Worm (Caenorhabditis elegans): ENCODE results near the gene gst-14.

Gene gst-14

ce11 chrII:13617808-13618207, 1.9 kb upstream of the gst-14 start, which contains the start of gene gst-12:
TSS of gene gst-12 (minus strand) at chrII:13618061.
- TF ChIP-seq ztf-18 (tag; optimal IDR thresholded peaks at IDR 0.05) (no peak), Y79H2A.3 (GFP tag; conservative IDR thresholded peaks at IDR 0.05) (no peak), mcd-1 (GFP tag; IDR thresholded peaks at IDR 0.05) (no peak), chd-7 (tag; optimal IDR thresholded peaks at IDR 0.05) (no peak), F23B12.7 (tag; optimal IDR thresholded peaks at IDR 0.05; ENCODE audit: insufficient read depth) (no peak), nfya-2 (GFP tag; IDR thresholded peaks at IDR 0.05) (no peak), ceh-91 (GFP tag; IDR thresholded peaks at IDR 0.05) (no peak), lsy-27 (tag; optimal IDR thresholded peaks at IDR 0.05; ENCODE audit: borderline replicate concordance, insufficient read depth) (no peak), nfya-1 (tag; optimal IDR thresholded peaks at IDR 0.05; ENCODE audit: borderline replicate concordance, insufficient read depth) (no peak), snpc-3.4 (tag; optimal IDR thresholded peaks at IDR 0.05) (no peak), attf-5 (GFP tag; optimal IDR thresholded peaks at IDR 0.05) (no peak), ztf-3 (GFP tag; optimal IDR thresholded peaks at IDR 0.05) (no peak), efl-1 (GFP tag; optimal IDR thresholded peaks at IDR 0.05) (no peak), ceh-58 (GFP tag; IDR thresholded peaks at IDR 0.05) (no peak), F37B4.10 (GFP tag; IDR thresholded peaks at IDR 0.05) (no peak), let-526 (GFP tag; IDR thresholded peaks at IDR 0.05) (no peak), hrde-1 (tag; optimal IDR thresholded peaks at IDR 0.05; ENCODE audit: borderline replicate concordance) (no peak), mxl-1 (tag; optimal IDR thresholded peaks at IDR 0.05) (no peak)

- TF ChIP-seq tbp1 (GFP tag; optimal IDR thresholded peaks at IDR 0.05), result no peak
- TF ChIP-seq Y53G8AR.9 (GFP tag; conservative IDR thresholded peaks at IDR 0.05), result no peak
- no peak for TF ChIP-seq ceh-40 (GFP tag; IDR thresholded peaks at IDR 0.05)
- 0 out of 2 replicates have a peak, but pooled peaks have one; percentile 33 for TF ChIP-seq egrh-3 (GFP tag; IDR thresholded peaks at IDR 0.05)
- no peak for TF ChIP-seq pha-4 (tag; optimal IDR thresholded peaks at IDR 0.05)
- no peak for TF ChIP-seq snpc-1.3 (tag; optimal IDR thresholded peaks at IDR 0.05; ENCODE audit: insufficient read depth)
Measured at ce11 chrII:13614516-13614915, 1.4 kb downstream of the gst-14 start.

DNA sequence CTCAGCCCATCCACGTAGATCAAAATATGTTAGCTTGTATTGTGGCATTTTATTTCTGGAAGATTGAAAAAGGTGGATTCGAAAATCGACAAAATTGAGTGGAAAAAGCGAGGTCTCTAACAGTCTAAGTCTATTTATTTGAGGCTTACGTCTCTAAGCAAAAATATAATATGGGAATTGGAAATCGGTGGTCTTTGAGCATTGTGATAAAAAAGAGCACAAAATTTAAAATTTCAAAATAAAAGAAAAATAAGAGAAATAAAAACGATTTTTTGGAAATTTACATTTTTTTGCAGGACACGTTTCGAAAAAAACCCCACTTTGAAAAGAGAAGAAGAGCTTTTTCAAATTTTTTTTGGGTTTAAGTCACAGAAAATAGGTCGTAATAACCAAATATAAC, 2.8 kb downstream of the gst-14 start, which contains the start of gene gst-15:
Gene gst-15, minus strand, starts transcription at position 101 of the 400 bp plus-strand sequence.
- TF ChIP-seq hsf-1 (GFP tag; IDR thresholded peaks at IDR 0.05) (no peak), pha-4 (tag; optimal IDR thresholded peaks at IDR 0.05) (no peak), lin-26 (GFP tag; IDR thresholded peaks at IDR 0.05) (no peak), gei-17 (GFP tag; optimal IDR thresholded peaks at IDR 0.05) (no peak), rpc-1 (optimal IDR thresholded peaks at IDR 0.05) (no peak), rpc-1 (tag; optimal IDR thresholded peaks at IDR 0.05) (no peak), bed-2 (GFP tag; IDR thresholded peaks at IDR 0.05) (no peak), F52B5.7 (tag; optimal IDR thresholded peaks at IDR 0.05) (no peak), ceh-100 (GFP tag; IDR thresholded peaks at IDR 0.05) (no peak), nfyb-1 (GFP tag; IDR thresholded peaks at IDR 0.05) (no peak), attf-6 (GFP tag; IDR thresholded peaks at IDR 0.05) (no peak), K12H6.12 (tag; optimal IDR thresholded peaks at IDR 0.05) (no peak), ZK185.1 (tag; optimal IDR thresholded peaks at IDR 0.05; ENCODE audit: poor library complexity, severe bottlenecking) (no peak), athp-1 (tag; optimal IDR thresholded peaks at IDR 0.05) (no peak), F33H1.4 (GFP tag; IDR thresholded peaks at IDR 0.05) (no peak)

Data from whole organism, young adult.